Worm (Caenorhabditis elegans) whole organism, early embryonic: Measurements from ENCODE around the gene ptd-2.

ENCODE experiments used
- B0310.2 ChIP-seq: sonication (generic microtip); optimal IDR thresholded peaks from 2 replicates; lab custom pipeline; 2016; ENCODE audit warnings: mild to moderate bottlenecking, missing genetic modification characterization, missing compliant biosample characterization
- F13C5.2 ChIP-seq: sonication (generic microtip); optimal IDR thresholded peaks from 2 replicates; lab custom pipeline; 2017; ENCODE audit warnings: mild to moderate bottlenecking, missing genetic modification characterization, inconsistent platforms, missing compliant biosample characterization
- aly-1 ChIP-seq: sonication (generic microtip); optimal IDR thresholded peaks from 2 replicates; lab custom pipeline; 2016; ENCODE audit warnings: missing genetic modification characterization, missing compliant biosample characterization
- ama-1 ChIP-seq: fragments of 150-350 bp; optimal IDR thresholded peaks from 2 replicates; lab custom pipeline; 2014
- ceh-13 ChIP-seq: fragments of 200-800 bp; sonication (Bioruptor generic); optimal IDR thresholded peaks from 2 replicates; lab custom pipeline; 2018; ENCODE audit warnings: mild to moderate bottlenecking, missing genetic modification characterization, missing compliant biosample characterization
- ceh-36 ChIP-seq: sonication (generic microtip); optimal IDR thresholded peaks from 2 replicates; lab custom pipeline; 2016; ENCODE audit warnings: missing genetic modification characterization, inconsistent platforms, missing compliant biosample characterization
- flt-1 ChIP-seq: fragments of 200-800 bp; sonication (Bioruptor generic); IDR thresholded peaks from 2 replicates; pipeline ENCODE4 v1.3.6; 2022; ENCODE audit warnings: missing genetic modification characterization, missing compliant biosample characterization
- hmbx-1 ChIP-seq: sonication (generic microtip); optimal IDR thresholded peaks from 2 replicates; lab custom pipeline; 2016; ENCODE audit warnings: mild to moderate bottlenecking, missing genetic modification characterization, missing compliant biosample characterization
- hnd-1 ChIP-seq: sonication (generic microtip); optimal IDR thresholded peaks from 2 replicates; lab custom pipeline; 2016; ENCODE audit warnings: missing genetic modification characterization, missing compliant biosample characterization
- pes-1 ChIP-seq: fragments of 200-800 bp; sonication (Bioruptor generic); IDR thresholded peaks from 2 replicates; pipeline ENCODE4 v1.3.6; 2022; ENCODE audit warnings: missing genetic modification reagents, missing genetic modification characterization, missing compliant biosample characterization
- scrt-1 ChIP-seq: fragments of 200-800 bp; sonication (Bioruptor generic); IDR thresholded peaks from 2 replicates; pipeline ENCODE4 v1.3.6; 2022; ENCODE audit warnings: missing genetic modification characterization, missing compliant biosample characterization
- sea-1 ChIP-seq: fragments of 200-800 bp; sonication (Bioruptor generic); conservative IDR thresholded peaks from 2 replicates; pipeline ENCODE4 v1.3.6; 2022; ENCODE audit warnings: missing genetic modification characterization, missing compliant biosample characterization
- tbx-11 ChIP-seq: fragments of 200-800 bp; sonication (Bioruptor generic); IDR thresholded peaks from 2 replicates; pipeline ENCODE4 v1.3.6; 2022; ENCODE audit warnings: missing genetic modification characterization, missing compliant biosample characterization

- TF ChIP-seq tbx-11: no peak
- TF ChIP-seq scrt-1 (GFP tag; lab: Robert Waterston, UW): no peak
- no peak for TF ChIP-seq sea-1 (GFP tag; lab: Robert Waterston, UW)
- no peak for TF ChIP-seq aly-1 (tag; lab: Kevin White, UChicago)
- TF ChIP-seq hmbx-1 (tag; lab: Kevin White, UChicago): no peak
- no peak for TF ChIP-seq ceh-36 (tag; lab: Kevin White, UChicago)
- TF ChIP-seq ceh-13 (GFP tag; lab: Kevin White, UChicago): no peak
- TF ChIP-seq hnd-1 (tag; lab: Kevin White, UChicago): no peak
- no peak for TF ChIP-seq B0310.2 (tag; lab: Kevin White, UChicago)
- TF ChIP-seq ama-1 (lab: Kevin White, UChicago): no peak
- TF ChIP-seq pes-1 (GFP tag; lab: Robert Waterston, UW): no peak
- no peak for TF ChIP-seq F13C5.2 (tag; lab: Kevin White, UChicago)
- TF ChIP-seq flt-1: no peak
These were observed 18.2 kb downstream of the ptd-2 start for ce11 chrV:9268202-9268601.
